Fruit fly (Drosophila melanogaster) whole organism, embryonic: ENCODE results near the gene UGP.

ENCODE experiments used
- Asciz ChIP-seq: fragments of 200-800 bp; sonication (Bioruptor generic); optimal IDR thresholded peaks from 2 replicates; lab custom pipeline; 2017; ENCODE audit warnings: missing biosample characterization, mild to moderate bottlenecking, missing genetic modification characterization, missing genetic modification reagents
- C15 ChIP-seq: fragments of 200-800 bp; sonication (Bioruptor generic); IDR thresholded peaks from 3 replicates; pipeline ENCODE4 v1.3.6; 2022; ENCODE audit warnings: missing biosample characterization, missing genetic modification characterization
- CG10274 ChIP-seq: fragments of 200-800 bp; sonication (Bioruptor generic); optimal IDR thresholded peaks from 3 replicates; lab custom pipeline; 2017; ENCODE audit warnings: missing biosample characterization, mild to moderate bottlenecking, missing genetic modification characterization
- CG10565 ChIP-seq: fragments of 200-800 bp; sonication (Bioruptor generic); optimal IDR thresholded peaks from 3 replicates; lab custom pipeline; 2016; ENCODE audit warnings: missing biosample characterization, mild to moderate bottlenecking, missing genetic modification characterization
- CG11504 ChIP-seq: fragments of 200-800 bp; sonication (Bioruptor generic); optimal IDR thresholded peaks from 3 replicates; lab custom pipeline; 2019; ENCODE audit warnings: missing biosample characterization, mild to moderate bottlenecking, missing genetic modification characterization, moderate library complexity
- CG13287 ChIP-seq: fragments of 200-800 bp; sonication (Bioruptor generic); IDR thresholded peaks from 2 replicates; pipeline ENCODE4 v1.3.6; 2022; ENCODE audit warnings: missing biosample characterization, missing genetic modification characterization; ENCODE audit not compliant: partially characterized antibody
- CG13894 ChIP-seq: fragments of 200-800 bp; sonication (Bioruptor generic); optimal IDR thresholded peaks from 3 replicates; lab custom pipeline; 2018; ENCODE audit warnings: missing biosample characterization, mild to moderate bottlenecking, missing genetic modification characterization, moderate library complexity
- CG15011 ChIP-seq: fragments of 200-800 bp; sonication (Bioruptor generic); optimal IDR thresholded peaks from 3 replicates; lab custom pipeline; 2018; ENCODE audit warnings: missing biosample characterization, mild to moderate bottlenecking, missing genetic modification characterization
- CG1603 ChIP-seq: fragments of 200-800 bp; sonication (Bioruptor generic); optimal IDR thresholded peaks from 2 replicates; lab custom pipeline; 2019; ENCODE audit warnings: missing biosample characterization, mild to moderate bottlenecking, missing genetic modification characterization, moderate library complexity
- CG16863 ChIP-seq: fragments of 200-800 bp; sonication (Bioruptor generic); optimal IDR thresholded peaks from 3 replicates; lab custom pipeline; 2016; ENCODE audit warnings: missing biosample characterization, missing genetic modification characterization
- CG17186 ChIP-seq: fragments of 200-800 bp; sonication (Bioruptor generic); optimal IDR thresholded peaks from 3 replicates; lab custom pipeline; 2017; ENCODE audit warnings: missing biosample characterization, missing genetic modification reagents, missing genetic modification characterization
- CG17802 ChIP-seq: fragments of 200-800 bp; sonication (Bioruptor generic); optimal IDR thresholded peaks from 2 replicates; lab custom pipeline; 2018; ENCODE audit warnings: missing biosample characterization, mild to moderate bottlenecking, missing genetic modification characterization, moderate library complexity
- CG31224 ChIP-seq: fragments of 200-800 bp; sonication (Bioruptor generic); IDR thresholded peaks from 2 replicates; pipeline ENCODE4 v1.3.6; 2022; ENCODE audit warnings: missing biosample characterization, missing genetic modification characterization
- CG31388 ChIP-seq: fragments of 200-800 bp; sonication (Bioruptor generic); optimal IDR thresholded peaks from 2 replicates; lab custom pipeline; 2016; ENCODE audit warnings: missing biosample characterization, missing genetic modification characterization
- CG32767 ChIP-seq: fragments of 200-800 bp; sonication (Bioruptor generic); IDR thresholded peaks from 2 replicates; pipeline ENCODE4 v1.3.6; 2022; ENCODE audit warnings: missing biosample characterization, missing genetic modification characterization
- CG6254 ChIP-seq: fragments of 200-800 bp; sonication (Bioruptor generic); optimal IDR thresholded peaks from 3 replicates; lab custom pipeline; 2017; ENCODE audit warnings: mild to moderate bottlenecking, missing biosample characterization, missing genetic modification reagents, missing genetic modification characterization
- CG6689 ChIP-seq: fragments of 200-800 bp; sonication (Bioruptor generic); IDR thresholded peaks from 2 replicates; pipeline ENCODE4 v1.3.6; 2022; ENCODE audit warnings: missing biosample characterization, missing genetic modification characterization
- CG7271 ChIP-seq: fragments of 200-800 bp; sonication (Bioruptor generic); optimal IDR thresholded peaks from 2 replicates; lab custom pipeline; 2018; ENCODE audit warnings: missing biosample characterization, mild to moderate bottlenecking, missing genetic modification characterization, moderate library complexity
- CG8089 ChIP-seq: fragments of 200-800 bp; sonication (Bioruptor generic); optimal IDR thresholded peaks from 3 replicates; lab custom pipeline; 2016; ENCODE audit warnings: missing biosample characterization, missing genetic modification characterization
- CG8359 ChIP-seq: fragments of 200-800 bp; sonication (Bioruptor generic); optimal IDR thresholded peaks from 2 replicates; lab custom pipeline; 2017; ENCODE audit warnings: missing biosample characterization, mild to moderate bottlenecking, missing genetic modification characterization, borderline replicate concordance
- Dek ChIP-seq: fragments of 200-800 bp; sonication (Bioruptor generic); optimal IDR thresholded peaks from 3 replicates; lab custom pipeline; 2019; ENCODE audit warnings: missing biosample characterization, mild to moderate bottlenecking, missing genetic modification characterization, moderate library complexity
- Dll ChIP-seq: fragments of 200-800 bp; sonication (Bioruptor generic); IDR thresholded peaks from 4 replicates; pipeline ENCODE4 v1.3.6; 2022; ENCODE audit warnings: missing biosample characterization, missing genetic modification characterization; ENCODE audit not compliant: partially characterized antibody
- Dp ChIP-seq: fragments of 200-800 bp; sonication (Bioruptor generic); optimal IDR thresholded peaks from 2 replicates; lab custom pipeline; 2018; ENCODE audit warnings: missing biosample characterization, mild to moderate bottlenecking, missing genetic modification characterization, moderate library complexity
- Elba2 ChIP-seq: fragments of 200-800 bp; sonication (Bioruptor generic); optimal IDR thresholded peaks from 3 replicates; lab custom pipeline; 2016; ENCODE audit warnings: missing biosample characterization, missing genetic modification characterization
- HLH3B ChIP-seq: fragments of 200-800 bp; sonication (Bioruptor generic); IDR thresholded peaks from 2 replicates; pipeline ENCODE4 v1.3.6; 2022; ENCODE audit warnings: missing biosample characterization, missing genetic modification characterization
- Hey ChIP-seq: fragments of 200-800 bp; sonication (Bioruptor generic); optimal IDR thresholded peaks from 3 replicates; lab custom pipeline; 2018; ENCODE audit warnings: missing biosample characterization, mild to moderate bottlenecking, missing genetic modification characterization
- Hmx ChIP-seq: fragments of 200-800 bp; sonication (Bioruptor generic); optimal IDR thresholded peaks from 2 replicates; lab custom pipeline; 2016; ENCODE audit warnings: missing biosample characterization, missing genetic modification characterization
- Mad ChIP-seq: fragments of 200-800 bp; sonication (Bioruptor generic); optimal IDR thresholded peaks from 2 replicates; lab custom pipeline; 2016; ENCODE audit warnings: missing biosample characterization, missing genetic modification characterization
- Myb ChIP-seq: fragments of 200-800 bp; sonication (Bioruptor generic); optimal IDR thresholded peaks from 2 replicates; lab custom pipeline; 2016; ENCODE audit warnings: missing biosample characterization, missing genetic modification characterization
- Poxn ChIP-seq: fragments of 200-800 bp; sonication (Bioruptor generic); IDR thresholded peaks from 2 replicates; pipeline ENCODE4 v1.3.6; 2022; ENCODE audit warnings: missing biosample characterization, missing genetic modification characterization
- Scr ChIP-seq: fragments of 200-800 bp; sonication (Bioruptor generic); IDR thresholded peaks from 2 replicates; pipeline ENCODE4 v1.3.6; 2022; ENCODE audit warnings: missing biosample characterization, missing genetic modification characterization; ENCODE audit not compliant: partially characterized antibody
- Xbp1 ChIP-seq: fragments of 200-800 bp; sonication (Bioruptor generic); optimal IDR thresholded peaks from 3 replicates; lab custom pipeline; 2016; ENCODE audit warnings: missing biosample characterization, mild to moderate bottlenecking, missing genetic modification characterization
- Xrp1 ChIP-seq: fragments of 200-800 bp; sonication (Bioruptor generic); IDR thresholded peaks from 2 replicates; pipeline ENCODE4 v1.3.6; 2022; ENCODE audit warnings: missing biosample characterization, missing genetic modification characterization
- bcd ChIP-seq: fragments of 200-800 bp; sonication (Bioruptor generic); optimal IDR thresholded peaks from 2 replicates; lab custom pipeline; 2017; ENCODE audit warnings: missing biosample characterization, mild to moderate bottlenecking, missing genetic modification characterization
- cato ChIP-seq: fragments of 200-800 bp; sonication (Bioruptor generic); optimal IDR thresholded peaks from 2 replicates; lab custom pipeline; 2016; ENCODE audit warnings: missing biosample characterization, missing genetic modification characterization, borderline replicate concordance
- chn ChIP-seq: fragments of 200-800 bp; sonication (Bioruptor generic); optimal IDR thresholded peaks from 2 replicates; lab custom pipeline; 2016; ENCODE audit warnings: missing biosample characterization, missing genetic modification characterization
- gce ChIP-seq: fragments of 200-800 bp; sonication (Bioruptor generic); IDR thresholded peaks from 3 replicates; pipeline ENCODE4 v1.3.6; 2022; ENCODE audit warnings: missing biosample characterization, missing genetic modification characterization
- hb ChIP-seq: fragments of 200-800 bp; sonication (Bioruptor generic); IDR thresholded peaks from 3 replicates; pipeline ENCODE4 v1.3.6; 2022; ENCODE audit warnings: missing biosample characterization, missing genetic modification characterization; ENCODE audit not compliant: partially characterized antibody
- lbe ChIP-seq: fragments of 200-800 bp; sonication (Bioruptor generic); optimal IDR thresholded peaks from 2 replicates; lab custom pipeline; 2016; ENCODE audit warnings: missing biosample characterization, mild to moderate bottlenecking, missing genetic modification characterization
- nerfin-1 ChIP-seq: fragments of 200-800 bp; sonication (Bioruptor generic); optimal IDR thresholded peaks from 3 replicates; lab custom pipeline; 2019; ENCODE audit warnings: missing biosample characterization, mild to moderate bottlenecking, missing genetic modification characterization, moderate library complexity
- otp ChIP-seq: fragments of 200-800 bp; sonication (Bioruptor generic); IDR thresholded peaks from 3 replicates; pipeline ENCODE4, ENCODE4 v1.3.6; 2022; ENCODE audit warnings: missing biosample characterization, missing genetic modification characterization
- p53 ChIP-seq: fragments of 200-800 bp; sonication (Bioruptor generic); optimal IDR thresholded peaks from 2 replicates; lab custom pipeline; 2016; ENCODE audit warnings: missing biosample characterization, missing genetic modification characterization
- peb ChIP-seq: fragments of 200-800 bp; sonication (Bioruptor generic); IDR thresholded peaks from 2 replicates; pipeline ENCODE4 v1.3.6; 2022; ENCODE audit warnings: missing biosample characterization, missing genetic modification characterization
- repo ChIP-seq: fragments of 200-800 bp; sonication (Bioruptor generic); optimal IDR thresholded peaks from 2 replicates; lab custom pipeline; 2016; ENCODE audit warnings: missing biosample characterization, missing genetic modification characterization
- sim ChIP-seq: fragments of 200-800 bp; sonication (Bioruptor generic); IDR thresholded peaks from 2 replicates; pipeline ENCODE4 v1.3.6; 2022; ENCODE audit warnings: missing biosample characterization, missing genetic modification characterization
- slou ChIP-seq: fragments of 200-800 bp; sonication (Bioruptor generic); optimal IDR thresholded peaks from 3 replicates; lab custom pipeline; 2016; ENCODE audit warnings: missing biosample characterization, missing genetic modification characterization
- slp2 ChIP-seq: fragments of 200-800 bp; sonication (Bioruptor generic); optimal IDR thresholded peaks from 2 replicates; lab custom pipeline; 2016; ENCODE audit warnings: missing biosample characterization, missing genetic modification characterization
- sr ChIP-seq: fragments of 200-800 bp; sonication (Bioruptor generic); IDR thresholded peaks from 3 replicates; pipeline ENCODE4 v1.3.6; 2022; ENCODE audit warnings: missing biosample characterization, missing genetic modification characterization
- tio ChIP-seq: fragments of 200-800 bp; sonication (Bioruptor generic); optimal IDR thresholded peaks from 2 replicates; lab custom pipeline; 2017; ENCODE audit warnings: missing biosample characterization, missing genetic modification characterization, inconsistent platforms
- z ChIP-seq: fragments of 200-800 bp; sonication (Bioruptor generic); IDR thresholded peaks from 3 replicates; pipeline ENCODE4 v1.3.6; 2022; ENCODE audit warnings: missing biosample characterization, missing genetic modification characterization
- zf30C ChIP-seq: fragments of 200-800 bp; sonication (Bioruptor generic); optimal IDR thresholded peaks from 3 replicates; lab custom pipeline; 2018; ENCODE audit warnings: missing biosample characterization, mild to moderate bottlenecking, missing genetic modification characterization

Gene UGP

DNA sequence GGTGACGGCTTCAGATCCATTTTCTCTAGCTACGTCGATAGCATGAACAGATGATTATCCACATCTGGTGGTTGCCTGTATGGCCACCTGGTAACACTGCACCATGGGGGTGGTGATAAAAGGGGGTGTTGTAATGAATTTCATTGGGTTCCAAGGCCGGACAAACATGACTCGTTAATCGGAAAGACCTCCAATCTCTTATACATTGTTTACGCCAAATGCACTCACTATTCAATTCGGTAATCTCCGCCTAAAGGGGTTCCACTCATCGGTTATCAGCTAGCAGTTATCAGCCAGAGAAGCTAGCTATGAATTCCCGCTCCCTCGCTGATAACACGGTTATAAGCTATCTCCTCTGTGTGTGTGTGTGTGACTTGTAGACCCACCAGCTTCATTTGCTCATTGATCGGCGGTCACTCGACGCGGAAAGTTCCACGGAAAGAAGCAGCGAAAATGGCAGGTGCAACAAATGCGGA, 1.5 kb upstream of the UGP start, which contains the start of gene Pdxk (continued):
- TF ChIP-seq CG17802 (tag; lab: Kevin White, UChicago) (no peak), otp (GFP tag; lab: Robert Waterston, UW) (no peak), Poxn (GFP tag; lab: Robert Waterston, UW) (no peak), CG10565 (GFP tag; lab: Kevin White, UChicago) (no peak), bcd (GFP tag; lab: Kevin White, UChicago) (no peak), CG31388 (GFP tag; lab: Kevin White, UChicago) (no peak), HLH3B (GFP tag; lab: Robert Waterston, UW) (no peak), CG6254 (peak; percentile 15), CG8089 (GFP tag; lab: Kevin White, UChicago) (no peak), gce (GFP tag; lab: Robert Waterston, UW) (peak; percentile 46; the same call in 1 of the 3 replicates), tio (GFP tag; lab: Kevin White, UChicago) (no peak), repo (GFP tag; lab: Kevin White, UChicago) (no peak), nerfin-1 (tag; lab: Kevin White, UChicago) (peak; percentile 26), Asciz (GFP tag; lab: Kevin White, UChicago) (no peak), Dll (GFP tag; lab: Robert Waterston, UW) (0 out of 4 replicates have a peak, but pooled peaks have one; percentile 40), p53 (no peak), z (GFP tag; lab: Robert Waterston, UW) (peak; percentile 94), CG6689 (GFP tag; lab: Robert Waterston, UW) (no peak), CG7271 (tag; lab: Kevin White, UChicago) (no peak), Hey (no peak), Xrp1 (GFP tag; lab: Robert Waterston, UW) (0 out of 2 replicates have a peak, but pooled peaks have one; percentile 26), Dp (GFP tag; lab: Kevin White, UChicago) (peak; percentile 41), sr (GFP tag; lab: Robert Waterston, UW) (no peak), slp2 (GFP tag; lab: Kevin White, UChicago) (no peak), Dek (no peak), CG31224 (GFP tag; lab: Robert Waterston, UW) (no peak), Myb (GFP tag; lab: Kevin White, UChicago) (peak; percentile 15), Hmx (GFP tag; lab: Kevin White, UChicago) (no peak), zf30C (GFP tag; lab: Kevin White, UChicago) (no peak), CG1603 (tag; lab: Kevin White, UChicago) (peak; percentile 49), CG13894 (tag; lab: Kevin White, UChicago) (peak; percentile 26), Xbp1 (GFP tag; lab: Kevin White, UChicago) (no peak), CG16863 (GFP tag; lab: Kevin White, UChicago) (no peak), CG17186 (GFP tag; lab: Kevin White, UChicago) (peak; percentile 68), CG8359 (GFP tag; lab: Kevin White, UChicago) (no peak), chn (peak; percentile 59), Scr (0 out of 2 replicates have a peak, but pooled peaks have one; percentile 39), Mad (GFP tag; lab: Kevin White, UChicago) (no peak), CG15011 (no peak), CG11504 (tag; lab: Kevin White, UChicago) (no peak), C15 (GFP tag; lab: Robert Waterston, UW) (no peak), CG10274 (GFP tag; lab: Kevin White, UChicago) (no peak), CG32767 (no peak), lbe (GFP tag; lab: Kevin White, UChicago) (peak; percentile 5), hb (no peak), Elba2 (GFP tag; lab: Kevin White, UChicago) (no peak), slou (GFP tag; lab: Kevin White, UChicago) (no peak), cato (GFP tag; lab: Kevin White, UChicago) (no peak), CG13287 (GFP tag; lab: Robert Waterston, UW) (peak; percentile 48), sim (no peak), peb (GFP tag; lab: Robert Waterston, UW) (no peak)
